Worm (Caenorhabditis elegans) whole organism, L2 larva: Measurements from ENCODE around the gene chmp-7.

ENCODE experiments used
- C34F6.9 ChIP-seq: fragments of 150-350 bp; optimal IDR thresholded peaks from 2 replicates; lab custom pipeline; 2014; ENCODE audit warnings: missing biosample characterization, missing genetic modification characterization
- F13H6.1 ChIP-seq: sonication (generic microtip); optimal IDR thresholded peaks from 2 replicates; lab custom pipeline; 2016; ENCODE audit warnings: missing genetic modification characterization, missing compliant biosample characterization
- R02D3.7 ChIP-seq: fragments of 150-350 bp; optimal IDR thresholded peaks from 2 replicates; lab custom pipeline; 2014; ENCODE audit warnings: missing biosample characterization, missing genetic modification characterization
- Y55F3AM.14 ChIP-seq: fragments of 200-800 bp; sonication (Bioruptor generic); optimal IDR thresholded peaks from 2 replicates; lab custom pipeline; 2018; ENCODE audit warnings: mild to moderate bottlenecking, missing genetic modification characterization, missing compliant biosample characterization
- ZK546.5 ChIP-seq: sonication (generic microtip); optimal IDR thresholded peaks from 2 replicates; lab custom pipeline; 2017; ENCODE audit warnings: missing biosample characterization, missing genetic modification characterization
- alr-1 ChIP-seq: fragments of 150-350 bp; optimal IDR thresholded peaks from 2 replicates; lab custom pipeline; 2014; ENCODE audit warnings: missing biosample characterization, missing genetic modification characterization
- aly-2 ChIP-seq: fragments of 150-350 bp; optimal IDR thresholded peaks from 2 replicates; lab custom pipeline; 2014; ENCODE audit warnings: missing biosample characterization, missing genetic modification characterization
- ama-1 ChIP-seq: fragments of 150-350 bp; optimal IDR thresholded peaks from 2 replicates; lab custom pipeline; 2018; ENCODE audit warnings: inconsistent platforms
- blmp-1 ChIP-seq: sonication (generic microtip); optimal IDR thresholded peaks from 2 replicates; lab custom pipeline; 2017; ENCODE audit warnings: missing genetic modification characterization, mild to moderate bottlenecking, missing compliant biosample characterization, antibody characterized with exemption, moderate library complexity; ENCODE audit not compliant: insufficient read depth
- ceh-16 ChIP-seq: fragments of 150-350 bp; optimal IDR thresholded peaks from 2 replicates; lab custom pipeline; 2014; ENCODE audit warnings: missing biosample characterization, missing genetic modification characterization
- ceh-82 ChIP-seq: fragments of 150-350 bp; optimal IDR thresholded peaks from 2 replicates; lab custom pipeline; 2014; ENCODE audit warnings: missing biosample characterization, missing genetic modification characterization
- crh-2 ChIP-seq: sonication (generic microtip); optimal IDR thresholded peaks from 2 replicates; lab custom pipeline; 2017; ENCODE audit warnings: missing biosample characterization, missing genetic modification characterization
- dmd-4 ChIP-seq: sonication (generic microtip); optimal IDR thresholded peaks from 2 replicates; lab custom pipeline; 2017; ENCODE audit warnings: missing biosample characterization, missing genetic modification characterization
- egl-27 ChIP-seq: sonication (generic microtip); optimal IDR thresholded peaks from 3 replicates; lab custom pipeline; 2017; ENCODE audit warnings: missing biosample characterization, missing genetic modification reagents, missing genetic modification characterization
- elt-1 ChIP-seq: fragments of 150-350 bp; optimal IDR thresholded peaks from 2 replicates; lab custom pipeline; 2014; ENCODE audit warnings: missing biosample characterization, missing genetic modification characterization
- elt-3 ChIP-seq: sonication (generic microtip); optimal IDR thresholded peaks from 2 replicates; lab custom pipeline; 2017; ENCODE audit warnings: missing biosample characterization, missing genetic modification characterization
- fos-1 ChIP-seq: fragments of 150-350 bp; optimal IDR thresholded peaks from 2 replicates; lab custom pipeline; 2014; ENCODE audit warnings: missing biosample characterization, missing genetic modification characterization
- gmeb-1 ChIP-seq: fragments of 150-350 bp; optimal IDR thresholded peaks from 2 replicates; lab custom pipeline; 2014; ENCODE audit warnings: missing biosample characterization, missing genetic modification characterization
- lin-11 ChIP-seq: fragments of 150-350 bp; sonication (generic microtip); optimal IDR thresholded peaks from 2 replicates; lab custom pipeline; 2014; ENCODE audit warnings: missing biosample characterization, missing genetic modification characterization, inconsistent platforms, mixed read lengths
- lin-13 ChIP-seq: fragments of 150-350 bp; optimal IDR thresholded peaks from 2 replicates; lab custom pipeline; 2014; ENCODE audit warnings: missing biosample characterization, missing genetic modification reagents, missing genetic modification characterization
- lin-39 ChIP-seq: fragments of 150-350 bp; optimal IDR thresholded peaks from 2 replicates; lab custom pipeline; 2014; ENCODE audit warnings: missing biosample characterization, missing genetic modification reagents, missing genetic modification characterization
- lsy-2 ChIP-seq, 2 experiments: fragments of 150-350 bp in 1 of 2; sonication (generic microtip) in 1 of 2; optimal IDR thresholded peaks; 2 replicates each; lab custom pipeline; 2014 to 2017; ENCODE audit warnings: missing biosample characterization in 2 of 2, missing genetic modification characterization in 2 of 2
- mab-5 ChIP-seq: fragments of 150-350 bp; optimal IDR thresholded peaks from 2 replicates; lab custom pipeline; 2014; ENCODE audit warnings: missing biosample characterization, missing genetic modification characterization
- mbf-1 ChIP-seq: sonication (generic microtip); optimal IDR thresholded peaks from 2 replicates; lab custom pipeline; 2017; ENCODE audit warnings: missing biosample characterization, missing genetic modification characterization
- mdl-1 ChIP-seq, 2 experiments: fragments of 150-350 bp in 1 of 2; sonication (generic microtip) in 1 of 2; optimal IDR thresholded peaks; 2 replicates each; lab custom pipeline; 2017; ENCODE audit warnings: missing biosample characterization in 2 of 2, missing genetic modification characterization in 2 of 2
- nhr-10 ChIP-seq: sonication (generic microtip); optimal IDR thresholded peaks from 2 replicates; lab custom pipeline; 2017; ENCODE audit warnings: missing biosample characterization, missing genetic modification characterization
- nhr-11 ChIP-seq: fragments of 150-350 bp; optimal IDR thresholded peaks from 2 replicates; lab custom pipeline; 2014; ENCODE audit warnings: missing biosample characterization, missing genetic modification characterization
- nhr-12 ChIP-seq: fragments of 150-350 bp; optimal IDR thresholded peaks from 2 replicates; lab custom pipeline; 2014; ENCODE audit warnings: missing biosample characterization, missing genetic modification characterization
- nhr-129 ChIP-seq: fragments of 150-350 bp; optimal IDR thresholded peaks from 2 replicates; lab custom pipeline; 2014; ENCODE audit warnings: missing biosample characterization, missing genetic modification characterization
- nhr-21 ChIP-seq: fragments of 150-350 bp; optimal IDR thresholded peaks from 2 replicates; lab custom pipeline; 2014; ENCODE audit warnings: missing biosample characterization, missing genetic modification characterization
- nhr-23 ChIP-seq: fragments of 150-350 bp; optimal IDR thresholded peaks from 2 replicates; lab custom pipeline; 2014; ENCODE audit warnings: missing biosample characterization, missing genetic modification reagents, missing genetic modification characterization
- nhr-237 ChIP-seq: fragments of 150-350 bp; optimal IDR thresholded peaks from 2 replicates; lab custom pipeline; 2014; ENCODE audit warnings: missing biosample characterization, missing genetic modification characterization
- nhr-25 ChIP-seq: fragments of 150-350 bp; sonication (generic microtip); optimal IDR thresholded peaks from 3 replicates; lab custom pipeline; 2014; ENCODE audit warnings: missing biosample characterization, missing genetic modification characterization
- nhr-6 ChIP-seq: fragments of 150-350 bp; optimal IDR thresholded peaks from 2 replicates; lab custom pipeline; 2014; ENCODE audit warnings: missing biosample characterization, missing genetic modification characterization
- nhr-77 ChIP-seq: fragments of 150-350 bp; optimal IDR thresholded peaks from 2 replicates; lab custom pipeline; 2014; ENCODE audit warnings: missing biosample characterization, missing genetic modification characterization
- peb-1 ChIP-seq: fragments of 150-350 bp; optimal IDR thresholded peaks from 2 replicates; lab custom pipeline; 2014; ENCODE audit warnings: missing biosample characterization, missing genetic modification characterization
- sem-4 ChIP-seq: fragments of 150-350 bp; optimal IDR thresholded peaks from 2 replicates; lab custom pipeline; 2014; ENCODE audit warnings: missing biosample characterization, missing genetic modification reagents, missing genetic modification characterization
- skn-1 ChIP-seq: sonication (generic microtip); optimal IDR thresholded peaks from 2 replicates; lab custom pipeline; 2017; ENCODE audit warnings: missing biosample characterization, missing genetic modification characterization
- sma-3 ChIP-seq: sonication (generic microtip); optimal IDR thresholded peaks from 2 replicates; lab custom pipeline; 2016; ENCODE audit warnings: missing genetic modification reagents, missing genetic modification characterization, missing compliant biosample characterization
- sma-9 ChIP-seq, 2 experiments: fragments of 150-350 bp in 1 of 2; sonication (generic microtip) in 1 of 2; optimal IDR thresholded peaks; 2 replicates each; lab custom pipeline; 2014 to 2016; ENCODE audit warnings: missing genetic modification characterization in 2 of 2, mild to moderate bottlenecking in 1 of 2, missing biosample characterization in 1 of 2, missing compliant biosample characterization in 1 of 2, missing genetic modification reagents in 1 of 2, moderate library complexity in 1 of 2
- snpc-4 ChIP-seq: fragments of 150-350 bp; optimal IDR thresholded peaks from 2 replicates; lab custom pipeline; 2014; ENCODE audit warnings: missing biosample characterization, missing genetic modification characterization
- unc-39 ChIP-seq: fragments of 150-350 bp; optimal IDR thresholded peaks from 2 replicates; lab custom pipeline; 2014; ENCODE audit warnings: missing biosample characterization, missing genetic modification characterization
- unc-55 ChIP-seq: fragments of 150-350 bp; sonication (generic microtip); optimal IDR thresholded peaks from 3 replicates; lab custom pipeline; 2014; ENCODE audit warnings: missing biosample characterization, missing genetic modification reagents, missing genetic modification characterization
- unc-62 ChIP-seq: fragments of 150-350 bp; optimal IDR thresholded peaks from 2 replicates; lab custom pipeline; 2014; ENCODE audit warnings: missing biosample characterization, missing genetic modification reagents, missing genetic modification characterization
- zag-1 ChIP-seq: fragments of 150-350 bp; optimal IDR thresholded peaks from 2 replicates; lab custom pipeline; 2014; ENCODE audit warnings: missing biosample characterization, missing genetic modification characterization
- ztf-1 ChIP-seq: fragments of 200-800 bp; sonication (Bioruptor generic); conservative IDR thresholded peaks from 2 replicates; pipeline ENCODE4 v1.3.6; 2022; ENCODE audit warnings: missing genetic modification characterization, missing compliant biosample characterization
- ztf-11 ChIP-seq: sonication (generic microtip); optimal IDR thresholded peaks from 2 replicates; lab custom pipeline; 2017; ENCODE audit warnings: missing biosample characterization, missing genetic modification characterization
- ztf-4 ChIP-seq: fragments of 150-350 bp; optimal IDR thresholded peaks from 2 replicates; lab custom pipeline; 2014; ENCODE audit warnings: missing biosample characterization, missing genetic modification characterization

The chmp-7 gene

DNA sequence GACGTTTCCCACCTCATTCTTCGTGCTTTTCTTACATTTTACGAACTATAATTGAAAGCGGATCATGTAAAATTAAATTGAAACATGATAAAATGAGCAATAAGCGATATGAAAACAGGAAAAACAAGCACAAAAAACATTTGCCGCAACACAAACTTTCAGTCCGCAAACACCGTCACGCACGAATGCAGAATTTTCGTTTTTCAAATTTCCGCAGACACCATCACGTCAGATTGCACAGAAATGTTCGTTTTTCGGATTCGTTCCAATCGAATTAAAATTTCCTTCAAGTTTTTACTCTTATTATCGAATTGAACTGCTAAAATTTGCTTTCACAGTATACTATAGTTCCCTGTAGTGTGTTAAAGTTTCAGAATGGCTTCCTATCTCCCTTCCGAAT lies at the start of gene chmp-7:
Gene chmp-7, plus strand, starts transcription at position 369 of the 400 bp plus-strand sequence.
- no peak for TF ChIP-seq ZK546.5 (tag; lab: Kevin White, UChicago)
- TF ChIP-seq mab-5 (tag; lab: Kevin White, UChicago) = peak; percentile 82
- no peak for TF ChIP-seq nhr-25 (tag; lab: Kevin White, UChicago)
- TF ChIP-seq egl-27 = peak; percentile 50
- TF ChIP-seq dmd-4 (tag; lab: Kevin White, UChicago) = no peak
- no peak for TF ChIP-seq nhr-12
- TF ChIP-seq nhr-237 (tag; lab: Kevin White, UChicago) = no peak
- TF ChIP-seq unc-39 (tag; lab: Kevin White, UChicago) = no peak
- TF ChIP-seq fos-1 (tag; lab: Kevin White, UChicago) = peak; percentile 84
- peak in 1 of 2 experiments; percentile 9 for TF ChIP-seq mdl-1 (tag; optimal IDR thresholded peaks at IDR 0.05; lab: Kevin White, UChicago)
- TF ChIP-seq crh-2 (tag; lab: Kevin White, UChicago) = peak; percentile 94
- TF ChIP-seq elt-3 (tag; lab: Kevin White, UChicago) = no peak
- peak; percentile 68 for TF ChIP-seq nhr-6
- TF ChIP-seq nhr-77 (tag; lab: Kevin White, UChicago) = no peak
- TF ChIP-seq lin-13 (GFP tag; lab: Kevin White, UChicago) = no peak
- peak; percentile 76 for TF ChIP-seq sma-9 (GFP tag; optimal IDR thresholded peaks at IDR 0.05; lab: Kevin White, UChicago)
- TF ChIP-seq sma-9 (tag; optimal IDR thresholded peaks at IDR 0.05; lab: Kevin White, UChicago) = no peak
- TF ChIP-seq sem-4 (tag; lab: Kevin White, UChicago) = peak; percentile 85
- TF ChIP-seq aly-2 (tag; lab: Kevin White, UChicago) = no peak
- TF ChIP-seq ztf-11 (tag; lab: Kevin White, UChicago) = no peak
- TF ChIP-seq Y55F3AM.14 (GFP tag; lab: Kevin White, UChicago) = no peak
- no peak for TF ChIP-seq ztf-1 (GFP tag; lab: Robert Waterston, UW)
- TF ChIP-seq ztf-4 (tag; lab: Kevin White, UChicago) = no peak
- TF ChIP-seq blmp-1 (tag; lab: Kevin White, UChicago) = peak; percentile 60
- peak; percentile 32 for TF ChIP-seq nhr-11 (tag; lab: Kevin White, UChicago)
- peak; percentile 59 for TF ChIP-seq skn-1
- TF ChIP-seq R02D3.7 = no peak
- TF ChIP-seq C34F6.9 (tag; lab: Kevin White, UChicago) = peak; percentile 98
- TF ChIP-seq ama-1 (lab: Kevin White, UChicago) = peak; percentile 50
- peak; percentile 66 for TF ChIP-seq snpc-4 (tag; lab: Kevin White, UChicago)
- no peak for TF ChIP-seq lin-39
- TF ChIP-seq alr-1 (tag; lab: Kevin White, UChicago) = no peak
- TF ChIP-seq nhr-21 (tag; lab: Kevin White, UChicago) = peak; percentile 63
- TF ChIP-seq nhr-129 (tag; lab: Kevin White, UChicago) = peak; percentile 95
- TF ChIP-seq nhr-23 (tag; lab: Kevin White, UChicago) = no peak
- peak; percentile 87 for TF ChIP-seq lin-11
- TF ChIP-seq zag-1 (tag; lab: Kevin White, UChicago) = peak; percentile 66
- TF ChIP-seq F13H6.1 (tag; lab: Kevin White, UChicago) = no peak
- TF ChIP-seq lsy-2 (tag; optimal IDR thresholded peaks at IDR 0.05; lab: Kevin White, UChicago) = peak; percentile 79 to 92
- peak; percentile 88 for TF ChIP-seq gmeb-1 (tag; lab: Kevin White, UChicago)
- TF ChIP-seq sma-3 (GFP tag; lab: Kevin White, UChicago) = peak; percentile 79
- TF ChIP-seq mbf-1 (tag; lab: Kevin White, UChicago) = no peak
- peak; percentile 33 for TF ChIP-seq nhr-10
- TF ChIP-seq unc-62 (GFP tag; lab: Kevin White, UChicago) = peak; percentile 20
- TF ChIP-seq ceh-82 = no peak
- peak; percentile 29 for TF ChIP-seq ceh-16
- peak; percentile 95 for TF ChIP-seq unc-55 (GFP tag; lab: Kevin White, UChicago)
- TF ChIP-seq elt-1 (tag; lab: Kevin White, UChicago) = no peak
- no peak for TF ChIP-seq peb-1 (tag; lab: Kevin White, UChicago)
